Fruit fly (Drosophila melanogaster) whole organism, embryonic: Measurements from ENCODE around the gene CG31717.

Experiments
- ATbp ChIP-seq: fragments of 200-800 bp; sonication (Bioruptor generic); optimal IDR thresholded peaks from 2 replicates; lab custom pipeline; 2017; ENCODE audit warnings: missing biosample characterization, mild to moderate bottlenecking, missing genetic modification characterization, missing genetic modification reagents
- Bgb ChIP-seq: fragments of 200-800 bp; sonication (Bioruptor generic); IDR thresholded peaks from 2 replicates; pipeline ENCODE4 v1.3.6; 2022; ENCODE audit warnings: missing biosample characterization, missing genetic modification characterization; ENCODE audit not compliant: partially characterized antibody
- CG10654 ChIP-seq: fragments of 200-800 bp; sonication (Bioruptor generic); optimal IDR thresholded peaks from 2 replicates; lab custom pipeline; 2016; ENCODE audit warnings: missing biosample characterization, missing genetic modification characterization
- CG11456 ChIP-seq: fragments of 200-800 bp; sonication (Bioruptor generic); IDR thresholded peaks from 3 replicates; pipeline ENCODE4 v1.3.6; 2022; ENCODE audit warnings: missing biosample characterization, missing genetic modification characterization
- CG13296 ChIP-seq: fragments of 200-800 bp; sonication (Bioruptor generic); optimal IDR thresholded peaks from 3 replicates; lab custom pipeline; 2018; ENCODE audit warnings: missing biosample characterization, mild to moderate bottlenecking, missing genetic modification characterization
- CG13894 ChIP-seq: fragments of 200-800 bp; sonication (Bioruptor generic); optimal IDR thresholded peaks from 3 replicates; lab custom pipeline; 2018; ENCODE audit warnings: missing biosample characterization, mild to moderate bottlenecking, missing genetic modification characterization, moderate library complexity
- CG15479 ChIP-seq: fragments of 200-800 bp; sonication (Bioruptor generic); optimal IDR thresholded peaks from 3 replicates; lab custom pipeline; 2019; ENCODE audit warnings: missing biosample characterization, mild to moderate bottlenecking, missing genetic modification characterization, moderate library complexity
- CG18011 ChIP-seq: fragments of 200-800 bp; sonication (Bioruptor generic); optimal IDR thresholded peaks from 2 replicates; lab custom pipeline; 2017; ENCODE audit warnings: missing biosample characterization, missing genetic modification characterization, mild to moderate bottlenecking, moderate library complexity, missing genotype
- CG18619 ChIP-seq: fragments of 200-800 bp; sonication (Bioruptor generic); optimal IDR thresholded peaks from 3 replicates; lab custom pipeline; 2017; ENCODE audit warnings: missing biosample characterization, mild to moderate bottlenecking, missing genetic modification characterization
- CG3281 ChIP-seq: fragments of 200-800 bp; sonication (Bioruptor generic); optimal IDR thresholded peaks from 3 replicates; lab custom pipeline; 2017; ENCODE audit warnings: missing biosample characterization, mild to moderate bottlenecking, missing genetic modification characterization
- CG42726 ChIP-seq: fragments of 200-800 bp; sonication (Bioruptor generic); IDR thresholded peaks from 2 replicates; pipeline ENCODE4 v1.3.6; 2022; ENCODE audit warnings: missing biosample characterization, missing genetic modification characterization; ENCODE audit not compliant: partially characterized antibody
- CG43689 ChIP-seq: fragments of 200-800 bp; sonication (Bioruptor generic); IDR thresholded peaks from 2 replicates; pipeline ENCODE4 v1.3.6; 2022; ENCODE audit warnings: missing biosample characterization, missing genetic modification characterization
- CG6272 ChIP-seq: fragments of 200-800 bp; sonication (Bioruptor generic); IDR thresholded peaks from 2 replicates; pipeline ENCODE4 v1.3.6; 2022; ENCODE audit warnings: missing biosample characterization, missing genetic modification characterization
- CG8089 ChIP-seq: fragments of 200-800 bp; sonication (Bioruptor generic); optimal IDR thresholded peaks from 3 replicates; lab custom pipeline; 2016; ENCODE audit warnings: missing biosample characterization, missing genetic modification characterization
- CHES-1-like ChIP-seq: fragments of 200-800 bp; sonication (Bioruptor generic); optimal IDR thresholded peaks from 2 replicates; lab custom pipeline; 2016; ENCODE audit warnings: missing biosample characterization, missing genetic modification characterization
- Dll ChIP-seq: fragments of 200-800 bp; sonication (Bioruptor generic); IDR thresholded peaks from 4 replicates; pipeline ENCODE4 v1.3.6; 2022; ENCODE audit warnings: missing biosample characterization, missing genetic modification characterization; ENCODE audit not compliant: partially characterized antibody
- Drgx ChIP-seq: fragments of 200-800 bp; sonication (Bioruptor generic); IDR thresholded peaks from 2 replicates; pipeline ENCODE4 v1.3.6; 2022; ENCODE audit warnings: missing biosample characterization, missing genetic modification characterization
- Ets97D ChIP-seq: fragments of 200-800 bp; sonication (Bioruptor generic); optimal IDR thresholded peaks from 3 replicates; lab custom pipeline; 2016; ENCODE audit warnings: missing biosample characterization, missing genetic modification characterization
- GATAe ChIP-seq: fragments of 200-800 bp; sonication (Bioruptor generic); conservative IDR thresholded peaks from 2 replicates; pipeline ENCODE4 v1.3.6; 2022; ENCODE audit warnings: missing biosample characterization, missing genetic modification characterization
- HLHmδ ChIP-seq: fragments of 200-800 bp; sonication (Bioruptor generic); optimal IDR thresholded peaks from 2 replicates; lab custom pipeline; 2018; ENCODE audit warnings: missing biosample characterization, mild to moderate bottlenecking, missing genetic modification characterization, moderate library complexity
- Hmr ChIP-seq: fragments of 200-800 bp; sonication (Bioruptor generic); optimal IDR thresholded peaks from 3 replicates; lab custom pipeline; 2017; ENCODE audit warnings: mild to moderate bottlenecking, missing biosample characterization, missing genetic modification reagents, missing genetic modification characterization
- Hr78 ChIP-seq, 2 experiments: fragments of 200-800 bp in 1 of 2; fragments of >200 bp in 1 of 2; sonication (Bioruptor generic) in 1 of 2; optimal IDR thresholded peaks; 2 replicates each; lab custom pipeline; 2017 to 2019; ENCODE audit warnings: missing biosample characterization in 2 of 2, missing genetic modification characterization in 2 of 2, mild to moderate bottlenecking in 1 of 2, moderate library complexity in 1 of 2
- MESR4 ChIP-seq: fragments of 200-800 bp; sonication (Bioruptor generic); optimal IDR thresholded peaks from 2 replicates; lab custom pipeline; 2018; ENCODE audit warnings: missing biosample characterization, mild to moderate bottlenecking, missing genetic modification characterization, moderate library complexity
- Med ChIP-seq: fragments of 200-800 bp; sonication (Bioruptor generic); peaks from one replicate; lab custom pipeline; 2016; ENCODE audit warnings: missing biosample characterization, missing genetic modification characterization, mild to moderate bottlenecking, inconsistent platforms, moderate library complexity
- Myb ChIP-seq: fragments of 200-800 bp; sonication (Bioruptor generic); optimal IDR thresholded peaks from 2 replicates; lab custom pipeline; 2016; ENCODE audit warnings: missing biosample characterization, missing genetic modification characterization
- NFAT ChIP-seq: fragments of 200-800 bp; sonication (Bioruptor generic); IDR thresholded peaks from 2 replicates; pipeline ENCODE4 v1.3.6; 2022; ENCODE audit warnings: missing biosample characterization, missing genetic modification characterization
- Rx ChIP-seq: fragments of 200-800 bp; sonication (Bioruptor generic); IDR thresholded peaks from 2 replicates; pipeline ENCODE4 v1.3.6; 2022; ENCODE audit warnings: missing biosample characterization, missing genetic modification characterization
- Side ChIP-seq: fragments of 200-800 bp; sonication (Bioruptor generic); optimal IDR thresholded peaks from 2 replicates; lab custom pipeline; 2016; ENCODE audit warnings: missing biosample characterization, missing genetic modification characterization
- Sin3A ChIP-seq: fragments of >200 bp; optimal IDR thresholded peaks from 2 replicates; lab custom pipeline; 2018
- Tbp ChIP-seq: fragments of >200 bp; optimal IDR thresholded peaks from 2 replicates; lab custom pipeline; 2018; ENCODE audit warnings: missing biosample characterization, missing genetic modification characterization
- abd-A ChIP-seq: fragments of 200-800 bp; sonication (Bioruptor generic); optimal IDR thresholded peaks from 3 replicates; lab custom pipeline; 2019; ENCODE audit warnings: missing biosample characterization, mild to moderate bottlenecking, missing genetic modification characterization, moderate library complexity
- chn ChIP-seq: fragments of 200-800 bp; sonication (Bioruptor generic); optimal IDR thresholded peaks from 2 replicates; lab custom pipeline; 2016; ENCODE audit warnings: missing biosample characterization, missing genetic modification characterization
- dmrt11E ChIP-seq: fragments of 200-800 bp; sonication (Bioruptor generic); optimal IDR thresholded peaks from 3 replicates; lab custom pipeline; 2018; ENCODE audit warnings: missing biosample characterization, mild to moderate bottlenecking, missing genetic modification characterization, moderate library complexity
- exex ChIP-seq: fragments of 200-800 bp; sonication (Bioruptor generic); optimal IDR thresholded peaks from 4 replicates; lab custom pipeline; 2018; ENCODE audit warnings: missing biosample characterization, mild to moderate bottlenecking, missing genetic modification characterization, moderate library complexity
- gcm ChIP-seq: fragments of 200-800 bp; sonication (Bioruptor generic); optimal IDR thresholded peaks from 2 replicates; lab custom pipeline; 2019; ENCODE audit warnings: missing biosample characterization, mild to moderate bottlenecking, missing genetic modification characterization, moderate library complexity
- gro ChIP-seq: fragments of 200-800 bp; sonication (Bioruptor generic); optimal IDR thresholded peaks from 2 replicates; lab custom pipeline; 2016; ENCODE audit warnings: missing biosample characterization, missing genetic modification characterization
- lov ChIP-seq, 2 experiments: fragments of 200-800 bp in 1 of 2; fragments of >200 bp in 1 of 2; sonication (Bioruptor generic) in 1 of 2; IDR thresholded peaks in 1 of 2; optimal IDR thresholded peaks in 1 of 2; 2 replicates in 1 of 2; 3 replicates in 1 of 2; pipeline versions ENCODE4 v1.3.6 to Lab custom; 2017 to 2022; ENCODE audit warnings: missing biosample characterization in 1 of 2, missing genetic modification characterization in 1 of 2
- nmo ChIP-seq: fragments of 200-800 bp; sonication (Bioruptor generic); optimal IDR thresholded peaks from 2 replicates; lab custom pipeline; 2018; ENCODE audit warnings: missing biosample characterization, mild to moderate bottlenecking, missing genetic modification characterization, moderate library complexity
- nom ChIP-seq: fragments of 200-800 bp; sonication (Bioruptor generic); optimal IDR thresholded peaks from 2 replicates; lab custom pipeline; 2017; ENCODE audit warnings: missing biosample characterization, missing genetic modification characterization, mild to moderate bottlenecking, moderate library complexity, missing genetic modification reagents
- org-1 ChIP-seq: fragments of 200-800 bp; sonication (Bioruptor generic); optimal IDR thresholded peaks from 2 replicates; lab custom pipeline; 2017; ENCODE audit warnings: missing biosample characterization, missing genetic modification characterization
- ro ChIP-seq: fragments of 200-800 bp; sonication (Bioruptor generic); IDR thresholded peaks from 2 replicates; pipeline ENCODE4 v1.3.6; 2022; ENCODE audit warnings: missing biosample characterization, missing genetic modification characterization
- sens-2 ChIP-seq: fragments of 200-800 bp; sonication (Bioruptor generic); IDR thresholded peaks from 2 replicates; pipeline ENCODE4 v1.3.6; 2022; ENCODE audit warnings: missing biosample characterization, missing genetic modification characterization
- sisA ChIP-seq: fragments of 200-800 bp; sonication (Bioruptor generic); IDR thresholded peaks from 2 replicates; pipeline ENCODE4 v1.3.6; 2022; ENCODE audit warnings: missing biosample characterization, missing genetic modification characterization
- slbo ChIP-seq: fragments of 200-800 bp; sonication (Bioruptor generic); IDR thresholded peaks from 2 replicates; pipeline ENCODE4 v1.3.6; 2022; ENCODE audit warnings: missing biosample characterization, missing genetic modification characterization
- sna ChIP-seq: fragments of 200-800 bp; sonication (Bioruptor generic); IDR thresholded peaks from 2 replicates; pipeline ENCODE4 v1.3.6; 2022; ENCODE audit warnings: missing biosample characterization, missing genetic modification characterization; ENCODE audit not compliant: partially characterized antibody
- tap ChIP-seq: fragments of 200-800 bp; optimal IDR thresholded peaks from 3 replicates; lab custom pipeline; 2019; ENCODE audit warnings: missing biosample characterization, mild to moderate bottlenecking, missing genetic modification characterization, moderate library complexity
- tgo ChIP-seq: fragments of 200-800 bp; sonication (Bioruptor generic); IDR thresholded peaks from 3 replicates; pipeline ENCODE4 v1.3.6; 2022; ENCODE audit warnings: missing biosample characterization, missing genetic modification characterization
- tio ChIP-seq: fragments of 200-800 bp; sonication (Bioruptor generic); optimal IDR thresholded peaks from 2 replicates; lab custom pipeline; 2017; ENCODE audit warnings: missing biosample characterization, missing genetic modification characterization, inconsistent platforms
- toy ChIP-seq: fragments of 200-800 bp; sonication (Bioruptor generic); IDR thresholded peaks from 2 replicates; pipeline ENCODE4 v1.3.6; 2022; ENCODE audit warnings: missing biosample characterization, missing genetic modification characterization
- zen2 ChIP-seq: fragments of 200-800 bp; sonication (Bioruptor generic); IDR thresholded peaks from 3 replicates; pipeline ENCODE4 v1.3.6; 2022; ENCODE audit warnings: missing biosample characterization, missing genetic modification characterization; ENCODE audit not compliant: partially characterized antibody

The CG31717 gene

dm6 chr2L:10249655-10250202, 808 bp upstream of the CG31717 start (continued):
- no peak for TF ChIP-seq sisA (GFP tag; lab: Robert Waterston, UW)
- no peak for TF ChIP-seq HLHmδ (GFP tag; lab: Kevin White, UChicago)
- no peak for TF ChIP-seq gro
- no peak for TF ChIP-seq Tbp
- no peak for TF ChIP-seq tio
- TF ChIP-seq Bgb (GFP tag; lab: Robert Waterston, UW), result no peak
- no peak for TF ChIP-seq CG11456 (GFP tag; lab: Robert Waterston, UW)
- no peak for TF ChIP-seq Hmr (GFP tag; lab: Kevin White, UChicago)
- no peak for TF ChIP-seq CG6272 (GFP tag; lab: Robert Waterston, UW)
- TF ChIP-seq CHES-1-like (GFP tag; lab: Kevin White, UChicago), result peak; percentile 15
- TF ChIP-seq abd-A, result no peak
- no peak for TF ChIP-seq CG18619 (GFP tag; lab: Kevin White, UChicago)
- TF ChIP-seq ro (GFP tag; lab: Robert Waterston, UW), result no peak
- TF ChIP-seq Ets97D (GFP tag; lab: Kevin White, UChicago), result no peak
- no peak for TF ChIP-seq Rx (GFP tag; lab: Robert Waterston, UW)
- TF ChIP-seq ATbp (GFP tag; lab: Kevin White, UChicago), result no peak
- no peak for TF ChIP-seq MESR4 (GFP tag; lab: Kevin White, UChicago)
- no peak for TF ChIP-seq org-1
- no peak for TF ChIP-seq CG42726 (GFP tag; lab: Robert Waterston, UW)
- no peak for TF ChIP-seq Myb (GFP tag; lab: Kevin White, UChicago)
- no peak for TF ChIP-seq NFAT (GFP tag; lab: Robert Waterston, UW)
- no peak for TF ChIP-seq slbo (GFP tag; lab: Robert Waterston, UW)
- peak; percentile 73 for TF ChIP-seq Med (GFP tag; lab: Kevin White, UChicago)
- no peak for TF ChIP-seq CG43689 (GFP tag; lab: Robert Waterston, UW)
- TF ChIP-seq sna (GFP tag; lab: Robert Waterston, UW), result no peak
- TF ChIP-seq exex (tag; lab: Kevin White, UChicago), result peak; percentile 55
- TF ChIP-seq gcm (GFP tag; lab: Kevin White, UChicago), result no peak
- no peak for TF ChIP-seq sens-2 (GFP tag; lab: Robert Waterston, UW)
- TF ChIP-seq nom, result no peak
- no peak for TF ChIP-seq CG10654 (GFP tag; lab: Kevin White, UChicago)
- TF ChIP-seq toy (GFP tag; lab: Robert Waterston, UW), result no peak
- peak; percentile 1 for TF ChIP-seq Side (GFP tag; lab: Kevin White, UChicago)
- no peak for TF ChIP-seq Sin3A (lab: Kevin White, UChicago)
- peak; percentile 26 for TF ChIP-seq CG8089 (GFP tag; lab: Kevin White, UChicago)
- TF ChIP-seq Dll, result 0 out of 4 replicates have a peak, but pooled peaks have one; percentile 24
- TF ChIP-seq CG3281 (GFP tag; lab: Kevin White, UChicago), result peak; percentile 45
- TF ChIP-seq CG15479, result peak; percentile 81
- no peak for TF ChIP-seq zen2 (GFP tag; lab: Robert Waterston, UW)
- no peak for TF ChIP-seq tgo
- no peak for TF ChIP-seq nmo (GFP tag; lab: Kevin White, UChicago)
- no peak for TF ChIP-seq Drgx (GFP tag; lab: Robert Waterston, UW)
- no peak for TF ChIP-seq lov (optimal IDR thresholded peaks at IDR 0.05; lab: Kevin White, UChicago)
- no peak for TF ChIP-seq lov (GFP tag; IDR thresholded peaks at IDR 0.05; lab: Robert Waterston, UW)
- TF ChIP-seq GATAe (GFP tag; lab: Robert Waterston, UW), result no peak
- TF ChIP-seq CG13894 (tag; lab: Kevin White, UChicago), result no peak
- peak; percentile 80 for TF ChIP-seq CG13296 (GFP tag; lab: Kevin White, UChicago)
- peak; percentile 39 for TF ChIP-seq dmrt11E (tag; lab: Kevin White, UChicago)
- no peak for TF ChIP-seq CG18011 (GFP tag; lab: Kevin White, UChicago)
- TF ChIP-seq chn (GFP tag; lab: Kevin White, UChicago), result no peak
- no peak for TF ChIP-seq Hr78 (GFP tag; optimal IDR thresholded peaks at IDR 0.05; lab: Kevin White, UChicago)
- no peak for TF ChIP-seq tap (tag; lab: Kevin White, UChicago)
